Fruit fly (Drosophila melanogaster): ENCODE measurements around the gene path.

DNA sequence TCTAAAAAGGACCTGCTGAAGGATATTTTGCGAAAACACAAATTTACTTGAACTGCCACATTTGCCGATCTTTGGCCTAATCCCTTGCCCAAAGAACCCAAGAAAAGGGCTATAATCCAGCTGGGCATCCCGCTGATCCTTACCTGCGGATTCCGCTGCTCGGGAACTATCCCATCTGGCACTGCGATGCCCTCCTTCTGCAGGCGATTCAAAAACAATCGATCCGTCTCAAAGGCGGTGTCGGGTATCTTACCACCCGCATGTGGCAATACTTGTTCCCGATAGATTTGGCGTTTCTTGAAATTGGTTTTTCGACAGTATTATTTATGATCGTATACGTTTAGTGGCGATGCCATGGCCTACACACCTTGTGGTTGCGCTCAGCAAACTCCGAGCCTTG, 13.8 kb downstream of the path start:
- TF ChIP-seq EcR (GFP tag; optimal IDR thresholded peaks at IDR 0.05), result no peak
- no peak for TF ChIP-seq CG8478 (optimal IDR thresholded peaks at IDR 0.05)
